Fruit fly (Drosophila melanogaster): ENCODE results near the gene CG11668.

The CG11668 gene

dm6 chr3R:13009595-13009994 is 28.6 kb upstream of the CG11668 start, which contains the start of gene CG11656:
Gene CG11656 (plus strand): TSS chr3R:13009895.
- TF ChIP-seq ovo (GFP tag; optimal IDR thresholded peaks at IDR 0.05), result no peak

- TF ChIP-seq CG33017 (tag; optimal IDR thresholded peaks at IDR 0.05) (no peak), ovo (GFP tag; optimal IDR thresholded peaks at IDR 0.05) (no peak), CG7045 (GFP tag; optimal IDR thresholded peaks at IDR 0.05) (no peak), CG11617 (GFP tag; optimal IDR thresholded peaks at IDR 0.05) (no peak), bab1 (GFP tag; optimal IDR thresholded peaks at IDR 0.05) (peak; percentile 21), kay (GFP tag; ENCODE audit: borderline replicate concordance) (no peak), CG7101 (tag; optimal IDR thresholded peaks at IDR 0.05) (peak; percentile 53), Clk (GFP tag; optimal IDR thresholded peaks at IDR 0.05) (no peak), toe (GFP tag; optimal IDR thresholded peaks at IDR 0.05) (no peak), Crg-1 (GFP tag; optimal IDR thresholded peaks at IDR 0.05) (no peak), cic (GFP tag; optimal IDR thresholded peaks at IDR 0.05) (no peak), tj (GFP tag; optimal IDR thresholded peaks at IDR 0.05) (no peak), Hr96 (GFP tag; optimal IDR thresholded peaks at IDR 0.05) (no peak), CG12768 (GFP tag; optimal IDR thresholded peaks at IDR 0.05) (no peak), Mnt (GFP tag; optimal IDR thresholded peaks at IDR 0.05) (peak; percentile 51), CG5204 (GFP tag; optimal IDR thresholded peaks at IDR 0.05) (no peak), pad (GFP tag; optimal IDR thresholded peaks at IDR 0.05) (no peak), cnc (optimal IDR thresholded peaks at IDR 0.05) (no peak), CG1620 (GFP tag; optimal IDR thresholded peaks at IDR 0.05) (no peak), CG14711 (tag; optimal IDR thresholded peaks at IDR 0.05) (no peak)
Observed at dm6 chr3R:13010905-13011620, 27.1 kb upstream of the CG11668 start, which contains the start of gene CG8031. Gene CG8031 (minus strand): TSS chr3R:13011310.

dm6 chr3R:13011621-13011963 is 26.6 kb upstream of the CG11668 start, which contains the start of gene CtBP:
Gene CtBP (plus strand): TSS chr3R:13011649.
- no peak for TF ChIP-seq CG14711 (tag; optimal IDR thresholded peaks at IDR 0.05)
- no peak for TF ChIP-seq CG1620 (GFP tag; optimal IDR thresholded peaks at IDR 0.05)
- no peak for TF ChIP-seq bab1 (GFP tag; optimal IDR thresholded peaks at IDR 0.05)
- no peak for TF ChIP-seq CG7045 (GFP tag; optimal IDR thresholded peaks at IDR 0.05)
- TF ChIP-seq Hr96 (GFP tag; optimal IDR thresholded peaks at IDR 0.05), result no peak
- no peak for TF ChIP-seq kay (GFP tag; ENCODE audit: borderline replicate concordance)
- no peak for TF ChIP-seq CG11617 (GFP tag; optimal IDR thresholded peaks at IDR 0.05)
- no peak for TF ChIP-seq toe (GFP tag; optimal IDR thresholded peaks at IDR 0.05)
- no peak for TF ChIP-seq Crg-1 (GFP tag; optimal IDR thresholded peaks at IDR 0.05)
- no peak for TF ChIP-seq ovo (GFP tag; optimal IDR thresholded peaks at IDR 0.05)
- no peak for TF ChIP-seq pad (GFP tag; optimal IDR thresholded peaks at IDR 0.05)
- no peak for TF ChIP-seq cnc (optimal IDR thresholded peaks at IDR 0.05)
- TF ChIP-seq CG5204 (GFP tag; optimal IDR thresholded peaks at IDR 0.05), result no peak
- TF ChIP-seq CG12768 (GFP tag; optimal IDR thresholded peaks at IDR 0.05), result no peak
- no peak for TF ChIP-seq tj (GFP tag; optimal IDR thresholded peaks at IDR 0.05)
- no peak for TF ChIP-seq Clk (GFP tag; optimal IDR thresholded peaks at IDR 0.05)
- TF ChIP-seq CG7101 (tag; optimal IDR thresholded peaks at IDR 0.05), result no peak
- no peak for TF ChIP-seq CG33017 (tag; optimal IDR thresholded peaks at IDR 0.05)
- no peak for TF ChIP-seq Mnt (GFP tag; optimal IDR thresholded peaks at IDR 0.05)

dm6 chr3R:13012351-13012750 is 25.8 kb upstream of the CG11668 start:
- peak; percentile 71 for TF ChIP-seq CG1620 (GFP tag; optimal IDR thresholded peaks at IDR 0.05)
- TF ChIP-seq CG7045 (GFP tag; optimal IDR thresholded peaks at IDR 0.05), result peak; percentile 34
- peak; percentile 48 for TF ChIP-seq ovo (GFP tag; optimal IDR thresholded peaks at IDR 0.05)
- TF ChIP-seq cic (GFP tag; optimal IDR thresholded peaks at IDR 0.05), result peak; percentile 83
- TF ChIP-seq CG7101 (tag; optimal IDR thresholded peaks at IDR 0.05), result peak; percentile 62
- peak; percentile 87 for TF ChIP-seq pad (GFP tag; optimal IDR thresholded peaks at IDR 0.05)
- TF ChIP-seq kay (GFP tag; ENCODE audit: borderline replicate concordance), result no peak
- TF ChIP-seq Hr96 (GFP tag; optimal IDR thresholded peaks at IDR 0.05), result peak; percentile 72
- peak; percentile 91 to 95 for TF ChIP-seq cnc (optimal IDR thresholded peaks at IDR 0.05)
- peak; percentile 30 for TF ChIP-seq Clk (GFP tag; optimal IDR thresholded peaks at IDR 0.05)
- peak; percentile 84 for TF ChIP-seq Mnt (GFP tag; optimal IDR thresholded peaks at IDR 0.05)
- peak; percentile 37 for TF ChIP-seq toe (GFP tag; optimal IDR thresholded peaks at IDR 0.05)
- peak; percentile 80 for TF ChIP-seq tj (GFP tag; optimal IDR thresholded peaks at IDR 0.05)
- TF ChIP-seq bab1 (GFP tag; optimal IDR thresholded peaks at IDR 0.05), result peak; percentile 6
- TF ChIP-seq CG5204 (GFP tag; optimal IDR thresholded peaks at IDR 0.05), result no peak
- TF ChIP-seq CG14711 (tag; optimal IDR thresholded peaks at IDR 0.05), result peak; percentile 63
- peak; percentile 80 for TF ChIP-seq CG12768 (GFP tag; optimal IDR thresholded peaks at IDR 0.05)
- peak; percentile 65 for TF ChIP-seq CG11617 (GFP tag; optimal IDR thresholded peaks at IDR 0.05)
- peak; percentile 42 for TF ChIP-seq CG33017 (tag; optimal IDR thresholded peaks at IDR 0.05)
- peak; percentile 63 for TF ChIP-seq Crg-1 (GFP tag; optimal IDR thresholded peaks at IDR 0.05)

- TF ChIP-seq Hr96 (GFP tag; optimal IDR thresholded peaks at IDR 0.05) (no peak), pad (GFP tag; optimal IDR thresholded peaks at IDR 0.05) (peak; percentile 43)
Observed at dm6 chr3R:13012990-13013389, 25.2 kb upstream of the CG11668 start.

dm6 chr3R:13014168-13014881 is 23.9 kb upstream of the CG11668 start:
- TF ChIP-seq Hr96 (GFP tag; optimal IDR thresholded peaks at IDR 0.05), result no peak
- no peak for TF ChIP-seq CG7101 (tag; optimal IDR thresholded peaks at IDR 0.05)
- no peak for TF ChIP-seq CG12768 (GFP tag; optimal IDR thresholded peaks at IDR 0.05)
- TF ChIP-seq tj (GFP tag; optimal IDR thresholded peaks at IDR 0.05), result peak; percentile 96
- TF ChIP-seq CG14711 (tag; optimal IDR thresholded peaks at IDR 0.05), result peak; percentile 23
- TF ChIP-seq pad (GFP tag; optimal IDR thresholded peaks at IDR 0.05), result no peak
- TF ChIP-seq kay (GFP tag; ENCODE audit: borderline replicate concordance), result peak; percentile 89
- no peak for TF ChIP-seq cnc (optimal IDR thresholded peaks at IDR 0.05)
- TF ChIP-seq CG1620 (GFP tag; optimal IDR thresholded peaks at IDR 0.05), result no peak
- TF ChIP-seq Clk (GFP tag; optimal IDR thresholded peaks at IDR 0.05), result no peak
- no peak for TF ChIP-seq toe (GFP tag; optimal IDR thresholded peaks at IDR 0.05)
- no peak for TF ChIP-seq Mnt (GFP tag; optimal IDR thresholded peaks at IDR 0.05)
- no peak for TF ChIP-seq ovo (GFP tag; optimal IDR thresholded peaks at IDR 0.05)
- TF ChIP-seq Crg-1 (GFP tag; optimal IDR thresholded peaks at IDR 0.05), result no peak
- TF ChIP-seq CG11617 (GFP tag; optimal IDR thresholded peaks at IDR 0.05), result no peak

All from whole organism, adult.